Fruit fly (Drosophila melanogaster) whole organism, embryonic: Measurements from ENCODE around the gene Fitm.

ENCODE experiments used
- Adf1 ChIP-seq: fragments of 200-800 bp; sonication (Bioruptor generic); IDR thresholded peaks from 2 replicates; pipeline ENCODE4 v1.3.6; 2022; ENCODE audit warnings: missing biosample characterization, missing genetic modification characterization
- Atf3 ChIP-seq: fragments of 200-800 bp; sonication (Bioruptor generic); optimal IDR thresholded peaks from 3 replicates; lab custom pipeline; 2016; ENCODE audit warnings: missing biosample characterization, missing genetic modification characterization
- B-H1 ChIP-seq: fragments of 200-800 bp; sonication (Bioruptor generic); IDR thresholded peaks from 3 replicates; pipeline ENCODE4 v1.3.6; 2022; ENCODE audit warnings: missing biosample characterization, missing genetic modification characterization
- Bgb ChIP-seq: fragments of 200-800 bp; sonication (Bioruptor generic); IDR thresholded peaks from 2 replicates; pipeline ENCODE4 v1.3.6; 2022; ENCODE audit warnings: missing biosample characterization, missing genetic modification characterization; ENCODE audit not compliant: partially characterized antibody
- CG10321 ChIP-seq: fragments of 200-800 bp; sonication (Bioruptor generic); IDR thresholded peaks from 2 replicates; pipeline ENCODE4 v1.3.6; 2022; ENCODE audit warnings: missing biosample characterization, missing genetic modification characterization
- CG10959 ChIP-seq: fragments of 200-800 bp; sonication (Bioruptor generic); IDR thresholded peaks from 2 replicates; pipeline ENCODE4 v1.3.6; 2022; ENCODE audit warnings: missing biosample characterization, missing genetic modification characterization
- CG11085 ChIP-seq: fragments of 200-800 bp; sonication (Bioruptor generic); IDR thresholded peaks from 2 replicates; pipeline ENCODE4 v1.3.6; 2022; ENCODE audit warnings: missing biosample characterization, missing genetic modification characterization
- CG13894 ChIP-seq: fragments of 200-800 bp; sonication (Bioruptor generic); optimal IDR thresholded peaks from 3 replicates; lab custom pipeline; 2018; ENCODE audit warnings: missing biosample characterization, mild to moderate bottlenecking, missing genetic modification characterization, moderate library complexity
- CG1647 ChIP-seq: fragments of 200-800 bp; sonication (Bioruptor generic); optimal IDR thresholded peaks from 3 replicates; lab custom pipeline; 2016; ENCODE audit warnings: missing biosample characterization, missing genetic modification characterization
- CG17912 ChIP-seq: fragments of 200-800 bp; sonication (Bioruptor generic); optimal IDR thresholded peaks from 2 replicates; lab custom pipeline; 2018; ENCODE audit warnings: missing biosample characterization, mild to moderate bottlenecking, missing genetic modification characterization
- CG2712 ChIP-seq: fragments of 200-800 bp; optimal IDR thresholded peaks from 3 replicates; lab custom pipeline; 2019; ENCODE audit warnings: missing biosample characterization, mild to moderate bottlenecking, missing genetic modification characterization, moderate library complexity
- CG30020 ChIP-seq: fragments of 200-800 bp; optimal IDR thresholded peaks from 2 replicates; lab custom pipeline; 2019; ENCODE audit warnings: missing biosample characterization, mild to moderate bottlenecking, missing genetic modification characterization, moderate library complexity
- CG30403 ChIP-seq: fragments of 200-800 bp; sonication (Bioruptor generic); optimal IDR thresholded peaks from 3 replicates; lab custom pipeline; 2016; ENCODE audit warnings: missing biosample characterization, missing genetic modification characterization
- CG3065 ChIP-seq: fragments of 200-800 bp; sonication (Bioruptor generic); optimal IDR thresholded peaks from 2 replicates; lab custom pipeline; 2016; ENCODE audit warnings: missing biosample characterization, missing genetic modification characterization
- CG31224 ChIP-seq: fragments of 200-800 bp; sonication (Bioruptor generic); IDR thresholded peaks from 2 replicates; pipeline ENCODE4 v1.3.6; 2022; ENCODE audit warnings: missing biosample characterization, missing genetic modification characterization
- CG34224 ChIP-seq: fragments of 200-800 bp; sonication (Bioruptor generic); IDR thresholded peaks from 3 replicates; pipeline ENCODE4 v1.3.6; 2022; ENCODE audit warnings: missing biosample characterization, missing genetic modification characterization; ENCODE audit not compliant: partially characterized antibody
- CG42726 ChIP-seq: fragments of 200-800 bp; sonication (Bioruptor generic); IDR thresholded peaks from 2 replicates; pipeline ENCODE4 v1.3.6; 2022; ENCODE audit warnings: missing biosample characterization, missing genetic modification characterization; ENCODE audit not compliant: partially characterized antibody
- CG4617 ChIP-seq: fragments of 200-800 bp; sonication (Bioruptor generic); optimal IDR thresholded peaks from 3 replicates; lab custom pipeline; 2016; ENCODE audit warnings: missing biosample characterization, missing genetic modification characterization, borderline replicate concordance
- CG4707 ChIP-seq: fragments of 200-800 bp; sonication (Bioruptor generic); optimal IDR thresholded peaks from 2 replicates; lab custom pipeline; 2018; ENCODE audit warnings: missing biosample characterization, mild to moderate bottlenecking, missing genetic modification characterization, moderate library complexity
- CG7271 ChIP-seq: fragments of 200-800 bp; sonication (Bioruptor generic); optimal IDR thresholded peaks from 2 replicates; lab custom pipeline; 2018; ENCODE audit warnings: missing biosample characterization, mild to moderate bottlenecking, missing genetic modification characterization, moderate library complexity
- CG7372 ChIP-seq: fragments of 200-800 bp; sonication (Bioruptor generic); IDR thresholded peaks from 2 replicates; pipeline ENCODE4 v1.3.6; 2022; ENCODE audit warnings: missing biosample characterization, missing genetic modification characterization
- CG7745 ChIP-seq: fragments of 200-800 bp; sonication (Bioruptor generic); optimal IDR thresholded peaks from 2 replicates; lab custom pipeline; 2018; ENCODE audit warnings: missing biosample characterization, mild to moderate bottlenecking, missing genetic modification characterization, moderate library complexity
- Chrac-16 ChIP-seq: fragments of 200-800 bp; sonication (Bioruptor generic); optimal IDR thresholded peaks from 3 replicates; lab custom pipeline; 2016; ENCODE audit warnings: missing biosample characterization, missing genetic modification characterization
- Dip2 ChIP-seq: fragments of 200-800 bp; sonication (Bioruptor generic); IDR thresholded peaks from 2 replicates; pipeline ENCODE4 v1.3.6; 2022; ENCODE audit warnings: missing biosample characterization, missing genetic modification characterization
- HLH4C ChIP-seq: fragments of 200-800 bp; sonication (Bioruptor generic); IDR thresholded peaks from 3 replicates; pipeline ENCODE4 v1.3.6; 2022; ENCODE audit warnings: missing biosample characterization, missing genetic modification characterization; ENCODE audit not compliant: partially characterized antibody
- Hey ChIP-seq: fragments of 200-800 bp; sonication (Bioruptor generic); optimal IDR thresholded peaks from 3 replicates; lab custom pipeline; 2018; ENCODE audit warnings: missing biosample characterization, mild to moderate bottlenecking, missing genetic modification characterization
- HmgD ChIP-seq: fragments of 200-800 bp; sonication (Bioruptor generic); optimal IDR thresholded peaks from 3 replicates; lab custom pipeline; 2016; ENCODE audit warnings: missing biosample characterization, missing genetic modification characterization
- Opbp ChIP-seq: fragments of 200-800 bp; sonication (Bioruptor generic); IDR thresholded peaks from 3 replicates; pipeline ENCODE4 v1.3.6; 2022; ENCODE audit warnings: missing biosample characterization, missing genetic modification characterization; ENCODE audit not compliant: partially characterized antibody
- Ptx1 ChIP-seq: fragments of 200-800 bp; sonication (Bioruptor generic); IDR thresholded peaks from 2 replicates; pipeline ENCODE4 v1.3.6; 2022; ENCODE audit warnings: missing biosample characterization, missing genetic modification characterization
- Six4 ChIP-seq: fragments of 200-800 bp; sonication (Bioruptor generic); optimal IDR thresholded peaks from 2 replicates; lab custom pipeline; 2016; ENCODE audit warnings: missing biosample characterization, missing genetic modification characterization
- ac ChIP-seq: fragments of 200-800 bp; sonication (Bioruptor generic); optimal IDR thresholded peaks from 3 replicates; lab custom pipeline; 2017; ENCODE audit warnings: missing biosample characterization, mild to moderate bottlenecking, missing genetic modification characterization
- dimm ChIP-seq: fragments of 200-800 bp; sonication (Bioruptor generic); IDR thresholded peaks from 2 replicates; pipeline ENCODE4 v1.3.6; 2022; ENCODE audit warnings: missing biosample characterization, missing genetic modification characterization
- dmrt99B ChIP-seq: fragments of 200-800 bp; sonication (Bioruptor generic); optimal IDR thresholded peaks from 2 replicates; lab custom pipeline; 2018; ENCODE audit warnings: missing biosample characterization, mild to moderate bottlenecking, missing genetic modification characterization, moderate library complexity
- en ChIP-seq: fragments of 200-800 bp; sonication (Bioruptor generic); optimal IDR thresholded peaks from 2 replicates; lab custom pipeline; 2016; ENCODE audit warnings: missing biosample characterization, missing genetic modification characterization
- grau ChIP-seq: fragments of 200-800 bp; optimal IDR thresholded peaks from 3 replicates; lab custom pipeline; 2019; ENCODE audit warnings: missing biosample characterization, mild to moderate bottlenecking, missing genetic modification characterization, moderate library complexity
- hth ChIP-seq: fragments of >200 bp; optimal IDR thresholded peaks from 2 replicates; lab custom pipeline; 2017; ENCODE audit warnings: inconsistent platforms
- insv ChIP-seq, 2 experiments: fragments of 200-800 bp; sonication (Bioruptor generic); optimal IDR thresholded peaks; 3 replicates each; lab custom pipeline; 2016 to 2018; ENCODE audit warnings: missing biosample characterization in 2 of 2, missing genetic modification characterization in 2 of 2
- jing ChIP-seq: fragments of 200-800 bp; sonication (Bioruptor generic); optimal IDR thresholded peaks from 2 replicates; lab custom pipeline; 2018; ENCODE audit warnings: missing biosample characterization, mild to moderate bottlenecking, missing genetic modification characterization
- lov ChIP-seq, 2 experiments: fragments of 200-800 bp in 1 of 2; fragments of >200 bp in 1 of 2; sonication (Bioruptor generic) in 1 of 2; IDR thresholded peaks in 1 of 2; optimal IDR thresholded peaks in 1 of 2; 2 replicates in 1 of 2; 3 replicates in 1 of 2; pipeline versions ENCODE4 v1.3.6 to Lab custom; 2017 to 2022; ENCODE audit warnings: missing biosample characterization in 1 of 2, missing genetic modification characterization in 1 of 2
- nerfin-2 ChIP-seq: fragments of 200-800 bp; sonication (Bioruptor generic); IDR thresholded peaks from 2 replicates; pipeline ENCODE4 v1.3.6; 2022; ENCODE audit warnings: missing biosample characterization, missing genetic modification characterization; ENCODE audit not compliant: partially characterized antibody
- oc ChIP-seq: fragments of 200-800 bp; sonication (Bioruptor generic); optimal IDR thresholded peaks from 2 replicates; lab custom pipeline; 2018; ENCODE audit warnings: missing biosample characterization, mild to moderate bottlenecking, missing genetic modification characterization, moderate library complexity
- onecut ChIP-seq: fragments of 200-800 bp; sonication (Bioruptor generic); IDR thresholded peaks from 2 replicates; pipeline ENCODE4 v1.3.6; 2022; ENCODE audit warnings: missing biosample characterization, missing genetic modification characterization
- tgo ChIP-seq: fragments of 200-800 bp; sonication (Bioruptor generic); IDR thresholded peaks from 3 replicates; pipeline ENCODE4 v1.3.6; 2022; ENCODE audit warnings: missing biosample characterization, missing genetic modification characterization
- tin ChIP-seq: fragments of 200-800 bp; sonication (Bioruptor generic); optimal IDR thresholded peaks from 3 replicates; lab custom pipeline; 2016; ENCODE audit warnings: missing biosample characterization, missing genetic modification characterization
- tup ChIP-seq: fragments of 200-800 bp; sonication (Bioruptor generic); optimal IDR thresholded peaks from 2 replicates; lab custom pipeline; 2016; ENCODE audit warnings: missing biosample characterization, mild to moderate bottlenecking, missing genetic modification characterization, moderate library complexity
- unpg ChIP-seq: fragments of 200-800 bp; sonication (Bioruptor generic); optimal IDR thresholded peaks from 3 replicates; lab custom pipeline; 2018; ENCODE audit warnings: missing biosample characterization, mild to moderate bottlenecking, missing genetic modification characterization, moderate library complexity
- vvl ChIP-seq: fragments of 200-800 bp; sonication (Bioruptor generic); IDR thresholded peaks from 2 replicates; pipeline ENCODE4 v1.3.6; 2022; ENCODE audit warnings: missing biosample characterization, missing genetic modification characterization
- zen2 ChIP-seq: fragments of 200-800 bp; sonication (Bioruptor generic); IDR thresholded peaks from 3 replicates; pipeline ENCODE4 v1.3.6; 2022; ENCODE audit warnings: missing biosample characterization, missing genetic modification characterization; ENCODE audit not compliant: partially characterized antibody

The Fitm gene

DNA sequence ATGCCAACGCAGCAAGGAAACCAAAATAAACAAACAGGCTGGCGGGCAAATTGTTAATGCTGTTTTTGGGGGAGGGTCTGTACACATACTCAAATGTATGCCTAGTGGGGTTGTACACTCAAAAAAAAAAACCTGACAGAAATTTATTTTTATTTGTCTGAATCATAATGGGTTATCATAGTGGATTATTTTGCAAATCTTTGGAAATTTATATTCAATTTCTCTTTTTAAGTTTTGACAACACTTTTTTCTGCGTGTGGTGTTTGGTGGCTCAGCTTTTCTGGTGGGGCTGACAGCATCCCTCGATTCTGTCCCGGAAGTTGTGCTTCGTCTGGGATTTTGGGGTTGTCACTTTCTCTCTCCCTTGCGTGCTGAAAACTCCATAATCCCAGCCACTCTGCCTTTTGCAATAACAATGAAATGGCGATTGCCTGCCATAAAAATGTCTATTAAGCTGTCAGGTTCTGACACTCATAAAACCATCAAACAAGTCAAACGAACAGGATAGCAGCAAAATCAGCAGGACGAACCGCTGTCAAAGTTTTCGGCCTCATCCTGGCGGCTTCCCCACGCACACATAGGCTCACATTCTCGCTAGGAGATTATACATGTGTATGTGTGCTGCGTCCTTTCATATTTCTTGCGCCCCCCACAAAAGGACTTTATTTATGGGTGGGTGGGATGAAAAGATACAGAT is 9.2 kb upstream of the Fitm start (continued):
- TF ChIP-seq insv (GFP tag; optimal IDR thresholded peaks at IDR 0.05; lab: Kevin White, UChicago) (peak in 1 of 2 experiments; percentile 3), CG42726 (GFP tag; lab: Robert Waterston, UW) (peak; percentile 51; the same call in 1 of the 2 replicates), CG2712 (tag; lab: Kevin White, UChicago) (peak; percentile 60), CG10321 (GFP tag; lab: Robert Waterston, UW) (peak; percentile 41; the same call in 1 of the 2 replicates), hth (lab: Kevin White, UChicago) (no peak), tin (peak; percentile 70), vvl (GFP tag; lab: Robert Waterston, UW) (no peak; the same call in 1 of the 2 replicates), Adf1 (GFP tag; lab: Robert Waterston, UW) (peak; percentile 46), en (GFP tag; lab: Kevin White, UChicago) (peak; percentile 52), CG30020 (tag; lab: Kevin White, UChicago) (no peak), onecut (GFP tag; lab: Robert Waterston, UW) (peak; percentile 77), HLH4C (GFP tag; lab: Robert Waterston, UW) (no peak), CG31224 (GFP tag; lab: Robert Waterston, UW) (peak; percentile 92), CG34224 (GFP tag; lab: Robert Waterston, UW) (no peak), Ptx1 (GFP tag; lab: Robert Waterston, UW) (peak; percentile 87), grau (tag; lab: Kevin White, UChicago) (peak; percentile 59), Opbp (no peak), tup (GFP tag; lab: Kevin White, UChicago) (peak; percentile 72), Chrac-16 (GFP tag; lab: Kevin White, UChicago) (peak; percentile 61), CG30403 (GFP tag; lab: Kevin White, UChicago) (peak; percentile 81), CG7745 (no peak), nerfin-2 (GFP tag; lab: Robert Waterston, UW) (no peak), Dip2 (GFP tag; lab: Robert Waterston, UW) (no peak), CG13894 (peak; percentile 86), zen2 (GFP tag; lab: Robert Waterston, UW) (no peak), dimm (0 out of 2 replicates have a peak, but pooled peaks have one; percentile 58), dmrt99B (tag; lab: Kevin White, UChicago) (peak; percentile 81), CG7372 (GFP tag; lab: Robert Waterston, UW) (peak; percentile 76), Bgb (GFP tag; lab: Robert Waterston, UW) (no peak), CG17912 (GFP tag; lab: Kevin White, UChicago) (no peak), B-H1 (GFP tag; lab: Robert Waterston, UW) (peak; percentile 60), CG1647 (GFP tag; lab: Kevin White, UChicago) (peak; percentile 54), CG7271 (tag; lab: Kevin White, UChicago) (no peak), ac (no peak), jing (no peak), CG3065 (no peak), CG11085 (GFP tag; lab: Robert Waterston, UW) (peak; percentile 69; the same call in 1 of the 2 replicates), unpg (GFP tag; lab: Kevin White, UChicago) (no peak), CG4707 (GFP tag; lab: Kevin White, UChicago) (peak; percentile 20), Six4 (GFP tag; lab: Kevin White, UChicago) (peak; percentile 53), CG10959 (GFP tag; lab: Robert Waterston, UW) (peak; percentile 51), tgo (GFP tag; lab: Robert Waterston, UW) (peak; percentile 88), HmgD (GFP tag; lab: Kevin White, UChicago) (no peak), oc (tag; lab: Kevin White, UChicago) (peak; percentile 65), CG4617 (peak; percentile 31), lov (optimal IDR thresholded peaks at IDR 0.05; lab: Kevin White, UChicago) (no peak), lov (GFP tag; IDR thresholded peaks at IDR 0.05; lab: Robert Waterston, UW) (0 out of 3 replicates have a peak, but pooled peaks have one; percentile 35), Hey (tag; lab: Kevin White, UChicago) (peak; percentile 2), Atf3 (no peak)
